Worm (Caenorhabditis elegans) whole organism, young adult: ENCODE results near the gene edg-1.
A peak's percentile ranks its signal among the peaks of the same experiment; 100 is the strongest.

Experiments used
- B0035.1 ChIP-seq: sonication (generic microtip); optimal IDR thresholded peaks from 2 replicates; lab custom pipeline; 2016; ENCODE audit warnings: missing genetic modification characterization, mild to moderate bottlenecking, missing compliant biosample characterization, missing genotype, missing genetic modification reagents
- B0336.3 ChIP-seq: fragments of 200-800 bp; sonication (Bioruptor generic); IDR thresholded peaks from 2 replicates; pipeline ENCODE4 v1.3.6; 2022; ENCODE audit warnings: missing genetic modification characterization, missing compliant biosample characterization
- C17E4.6 ChIP-seq: fragments of 200-800 bp; sonication (Bioruptor generic); IDR thresholded peaks from 2 replicates; pipeline ENCODE4 v1.3.6; 2022; ENCODE audit warnings: missing genetic modification reagents, missing genetic modification characterization, missing compliant biosample characterization
- F22D6.2 ChIP-seq: sonication (generic microtip); optimal IDR thresholded peaks from 2 replicates; lab custom pipeline; 2016; ENCODE audit warnings: mild to moderate bottlenecking, missing genetic modification characterization, missing compliant biosample characterization
- F55B11.4 ChIP-seq: sonication (generic microtip); optimal IDR thresholded peaks from 2 replicates; lab custom pipeline; 2016; ENCODE audit warnings: missing compliant biosample characterization, missing genetic modification characterization, borderline replicate concordance; ENCODE audit not compliant: insufficient read depth
- F57C9.4 ChIP-seq: sonication (generic microtip); optimal IDR thresholded peaks from 2 replicates; lab custom pipeline; 2017; ENCODE audit warnings: mild to moderate bottlenecking, missing genetic modification characterization, missing compliant biosample characterization
- K11D2.4 ChIP-seq: fragments of 200-800 bp; sonication (Bioruptor generic); IDR thresholded peaks from 2 replicates; pipeline ENCODE4 v1.3.6; 2022; ENCODE audit warnings: missing genetic modification reagents, missing genetic modification characterization, missing compliant biosample characterization
- K12H6.12 ChIP-seq: fragments of 200-800 bp; sonication (Bioruptor generic); optimal IDR thresholded peaks from 2 replicates; lab custom pipeline; 2018; ENCODE audit warnings: mild to moderate bottlenecking, missing genetic modification characterization, missing compliant biosample characterization
- T26A5.8 ChIP-seq: sonication (generic microtip); optimal IDR thresholded peaks from 2 replicates; lab custom pipeline; 2016; ENCODE audit warnings: missing genetic modification characterization, missing compliant biosample characterization
- Y53F4B.3 ChIP-seq: fragments of 200-800 bp; sonication (Bioruptor generic); IDR thresholded peaks from 2 replicates; pipeline ENCODE4 v1.3.6; 2022; ENCODE audit warnings: missing genetic modification reagents, missing genetic modification characterization, missing compliant biosample characterization
- Y53G8AR.9 ChIP-seq: fragments of 200-800 bp; sonication (Bioruptor generic); conservative IDR thresholded peaks from 2 replicates; pipeline ENCODE4 v1.3.6; 2022; ENCODE audit warnings: missing genetic modification reagents, missing genetic modification characterization, missing compliant biosample characterization
- aptf-2 ChIP-seq: fragments of 200-800 bp; sonication (Bioruptor generic); conservative IDR thresholded peaks from 2 replicates; pipeline ENCODE4 v1.3.6; 2022; ENCODE audit warnings: missing genetic modification reagents, missing genetic modification characterization, missing compliant biosample characterization
- atf-7 ChIP-seq: sonication (generic microtip); optimal IDR thresholded peaks from 2 replicates; lab custom pipeline; 2017; ENCODE audit warnings: mild to moderate bottlenecking, missing genetic modification characterization, missing compliant biosample characterization
- cebp-2 ChIP-seq: fragments of 200-800 bp; sonication (Bioruptor generic); IDR thresholded peaks from 2 replicates; pipeline ENCODE4 v1.3.6; 2022; ENCODE audit warnings: missing genetic modification characterization, missing compliant biosample characterization
- ceh-100 ChIP-seq: fragments of 200-800 bp; sonication (Bioruptor generic); IDR thresholded peaks from 2 replicates; pipeline ENCODE4 v1.3.6; 2022; ENCODE audit warnings: missing genetic modification reagents, missing genetic modification characterization, missing compliant biosample characterization
- ceh-27 ChIP-seq: fragments of 200-800 bp; sonication (Bioruptor generic); optimal IDR thresholded peaks from 2 replicates; lab custom pipeline; 2018; ENCODE audit warnings: mild to moderate bottlenecking, missing genetic modification characterization, moderate library complexity, missing compliant biosample characterization
- ceh-58 ChIP-seq: fragments of 200-800 bp; sonication (Bioruptor generic); IDR thresholded peaks from 2 replicates; pipeline ENCODE4 v1.3.6; 2022; ENCODE audit warnings: missing genetic modification characterization, missing compliant biosample characterization
- ceh-79 ChIP-seq: sonication (generic microtip); optimal IDR thresholded peaks from 2 replicates; lab custom pipeline; 2017; ENCODE audit warnings: mild to moderate bottlenecking, missing genetic modification characterization, missing compliant biosample characterization
- dpl-1 ChIP-seq: fragments of 150-350 bp; optimal IDR thresholded peaks from 2 replicates; lab custom pipeline; 2014; ENCODE audit warnings: missing biosample characterization, missing genetic modification reagents, missing genetic modification characterization
- egl-18 ChIP-seq: fragments of 200-800 bp; sonication (Bioruptor generic); IDR thresholded peaks from 2 replicates; pipeline ENCODE4 v1.3.6; 2022; ENCODE audit warnings: missing genetic modification reagents, missing genetic modification characterization, missing compliant biosample characterization
- ets-4 ChIP-seq: fragments of 200-800 bp; sonication (Bioruptor generic); optimal IDR thresholded peaks from 2 replicates; lab custom pipeline; 2018; ENCODE audit warnings: mild to moderate bottlenecking, missing genetic modification characterization, missing compliant biosample characterization
- fkh-3 ChIP-seq: sonication (generic microtip); optimal IDR thresholded peaks from 2 replicates; lab custom pipeline; 2016; ENCODE audit warnings: mild to moderate bottlenecking, missing genetic modification characterization, missing compliant biosample characterization
- him-1 ChIP-seq: sonication (generic microtip); optimal IDR thresholded peaks from 2 replicates; lab custom pipeline; 2016; ENCODE audit warnings: missing genotype, missing genetic modification reagents, missing genetic modification characterization, missing compliant biosample characterization
- hlh-26 ChIP-seq: fragments of 200-800 bp; sonication (Bioruptor generic); conservative IDR thresholded peaks from 2 replicates; pipeline ENCODE4 v1.3.6; 2022; ENCODE audit warnings: missing genetic modification reagents, missing genetic modification characterization, missing compliant biosample characterization
- hmg-20 ChIP-seq: fragments of 200-800 bp; sonication (Bioruptor generic); IDR thresholded peaks from 2 replicates; pipeline ENCODE4 v1.3.6; 2022; ENCODE audit warnings: missing genetic modification reagents, missing genetic modification characterization, missing compliant biosample characterization
- lag-1 ChIP-seq: fragments of 200-800 bp; sonication (Bioruptor generic); IDR thresholded peaks from 2 replicates; pipeline ENCODE4 v1.3.6; 2022; ENCODE audit warnings: missing genetic modification reagents, missing genetic modification characterization, missing compliant biosample characterization
- let-526 ChIP-seq: fragments of 200-800 bp; sonication (Bioruptor generic); IDR thresholded peaks from 2 replicates; pipeline ENCODE4 v1.3.6; 2022; ENCODE audit warnings: missing genetic modification reagents, missing genetic modification characterization, missing compliant biosample characterization
- lin-35 ChIP-seq, 3 experiments: fragments of 150-350 bp in 2 of 3; sonication (generic microtip) in 1 of 3; optimal IDR thresholded peaks; 2 replicates each; lab custom pipeline; 2014 to 2018; ENCODE audit warnings: missing biosample characterization in 3 of 3, missing genetic modification characterization in 3 of 3, missing genetic modification reagents in 3 of 3
- lsl-1 ChIP-seq: fragments of 200-800 bp; sonication (Bioruptor generic); optimal IDR thresholded peaks from 2 replicates; lab custom pipeline; 2018; ENCODE audit warnings: mild to moderate bottlenecking, missing genetic modification characterization, moderate library complexity, missing compliant biosample characterization
- madf-10 ChIP-seq: sonication (generic microtip); optimal IDR thresholded peaks from 2 replicates; lab custom pipeline; 2016; ENCODE audit warnings: mild to moderate bottlenecking, missing genetic modification characterization, missing compliant biosample characterization
- madf-6 ChIP-seq: fragments of 200-800 bp; sonication (Bioruptor generic); IDR thresholded peaks from 2 replicates; pipeline ENCODE4 v1.3.6; 2022; ENCODE audit warnings: missing genetic modification reagents, missing genetic modification characterization, missing compliant biosample characterization
- madf-8 ChIP-seq: fragments of 200-800 bp; sonication (Bioruptor generic); conservative IDR thresholded peaks from 2 replicates; pipeline ENCODE4 v1.3.6; 2022; ENCODE audit warnings: missing genetic modification reagents, missing genetic modification characterization, missing compliant biosample characterization
- mes-4 ChIP-seq: sonication (generic microtip); optimal IDR thresholded peaks from 2 replicates; lab custom pipeline; 2016; ENCODE audit warnings: missing genotype, missing genetic modification characterization, missing compliant biosample characterization
- nfya-2 ChIP-seq: fragments of 200-800 bp; sonication (Bioruptor generic); IDR thresholded peaks from 2 replicates; pipeline ENCODE4 v1.3.6; 2022; ENCODE audit warnings: missing genetic modification reagents, missing genetic modification characterization, missing compliant biosample characterization
- pbrm-1 ChIP-seq: fragments of 200-800 bp; sonication (Bioruptor generic); IDR thresholded peaks from 2 replicates; pipeline ENCODE4 v1.3.6; 2022; ENCODE audit warnings: missing genetic modification reagents, missing genetic modification characterization, missing compliant biosample characterization
- pha-4 ChIP-seq: fragments of 150-350 bp; sonication (generic microtip); optimal IDR thresholded peaks from 2 replicates; lab custom pipeline; 2014; ENCODE audit warnings: missing biosample characterization, missing genetic modification reagents, missing genetic modification characterization
- rec-8 ChIP-seq, 2 experiments: sonication (generic microtip); optimal IDR thresholded peaks; 2 replicates each; lab custom pipeline; 2016; ENCODE audit warnings: mild to moderate bottlenecking in 2 of 2, missing genetic modification characterization in 2 of 2, missing genetic modification reagents in 2 of 2, missing genotype in 2 of 2, missing biosample characterization in 1 of 2, missing compliant biosample characterization in 1 of 2, moderate library complexity in 1 of 2
- rpc-1 ChIP-seq, 2 experiments: fragments of 150-350 bp in 1 of 2; sonication (generic microtip) in 1 of 2; optimal IDR thresholded peaks; 2 replicates each; lab custom pipeline; 2014 to 2018; ENCODE audit warnings: missing biosample characterization in 1 of 2, missing genetic modification characterization in 1 of 2, missing genetic modification reagents in 1 of 2, missing genotype in 1 of 2
- sdz-38 ChIP-seq: sonication (generic microtip); optimal IDR thresholded peaks from 2 replicates; lab custom pipeline; 2016; ENCODE audit warnings: missing genotype, missing genetic modification characterization, missing compliant biosample characterization
- sea-2 ChIP-seq: fragments of 200-800 bp; sonication (Bioruptor generic); IDR thresholded peaks from 2 replicates; pipeline ENCODE4 v1.3.6; 2022; ENCODE audit warnings: missing genetic modification characterization, missing compliant biosample characterization
- snpc-1.1 ChIP-seq: sonication (generic microtip); optimal IDR thresholded peaks from 2 replicates; lab custom pipeline; 2017; ENCODE audit warnings: missing genetic modification characterization, mild to moderate bottlenecking, missing compliant biosample characterization, antibody characterized with exemption, moderate library complexity, missing genotype, missing genetic modification reagents; ENCODE audit not compliant: insufficient read depth
- snpc-1.3 ChIP-seq: sonication (generic microtip); optimal IDR thresholded peaks from 2 replicates; lab custom pipeline; 2017; ENCODE audit warnings: missing genetic modification characterization, mild to moderate bottlenecking, missing compliant biosample characterization, antibody characterized with exemption, moderate library complexity, missing genotype, missing genetic modification reagents; ENCODE audit not compliant: insufficient read depth
- somi-1 ChIP-seq: fragments of 200-800 bp; sonication (Bioruptor generic); optimal IDR thresholded peaks from 2 replicates; lab custom pipeline; 2018; ENCODE audit warnings: mild to moderate bottlenecking, missing genetic modification characterization, missing compliant biosample characterization
- sptf-2 ChIP-seq: fragments of 200-800 bp; sonication (Bioruptor generic); optimal IDR thresholded peaks from 2 replicates; lab custom pipeline; 2018; ENCODE audit warnings: mild to moderate bottlenecking, missing genetic modification characterization, missing compliant biosample characterization
- tbp1 ChIP-seq: fragments of 200-800 bp; sonication (Bioruptor generic); optimal IDR thresholded peaks from 2 replicates; lab custom pipeline; 2018; ENCODE audit warnings: mild to moderate bottlenecking, missing genetic modification characterization, missing compliant biosample characterization
- unc-130 ChIP-seq: sonication (generic microtip); optimal IDR thresholded peaks from 2 replicates; lab custom pipeline; 2016; ENCODE audit warnings: missing genetic modification reagents, missing genetic modification characterization, missing compliant biosample characterization
- zim-3 ChIP-seq: sonication (generic microtip); optimal IDR thresholded peaks from 2 replicates; lab custom pipeline; 2017; ENCODE audit warnings: mild to moderate bottlenecking, missing genetic modification characterization, moderate library complexity, missing compliant biosample characterization
- ztf-22 ChIP-seq: fragments of 200-800 bp; sonication (Bioruptor generic); optimal IDR thresholded peaks from 2 replicates; lab custom pipeline; 2018; ENCODE audit warnings: mild to moderate bottlenecking, missing genetic modification characterization, moderate library complexity, missing compliant biosample characterization
- ztf-28 ChIP-seq: fragments of 200-800 bp; sonication (Bioruptor generic); IDR thresholded peaks from 2 replicates; pipeline ENCODE4 v1.3.6; 2022; ENCODE audit warnings: missing genetic modification reagents, missing genetic modification characterization, missing compliant biosample characterization

The edg-1 gene

DNA sequence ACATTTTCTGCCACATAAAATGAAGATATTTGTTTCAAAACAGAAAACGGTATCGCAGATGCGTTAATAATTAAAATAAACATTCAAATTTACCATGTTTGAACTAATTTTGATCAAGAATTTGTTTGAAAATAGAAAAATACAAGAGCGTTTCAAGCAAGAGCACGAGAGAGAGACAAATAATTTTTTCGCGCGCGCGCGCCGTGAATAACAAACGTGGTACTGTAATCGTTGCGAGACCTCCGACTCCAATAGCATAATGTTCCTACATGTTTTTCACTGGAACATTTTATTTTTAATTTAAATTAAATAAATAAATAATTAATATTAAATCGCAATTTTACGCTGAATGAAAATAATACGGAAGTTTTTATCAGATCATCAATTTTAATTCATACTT lies 16.4 kb downstream of the edg-1 start, which contains the start of gene F54E12.2 (continued):
- TF ChIP-seq Y53F4B.3 (peak; percentile 45; the same call in 1 of the 2 replicates), dpl-1 (peak; percentile 94), unc-130 (GFP tag; lab: Kevin White, UChicago) (peak; percentile 90), him-1 (no peak), C17E4.6 (GFP tag; lab: Robert Waterston, UW) (peak; percentile 65; the same call in 1 of the 2 replicates), snpc-1.3 (tag; lab: Kevin White, UChicago) (peak; percentile 88), egl-18 (GFP tag; lab: Robert Waterston, UW) (no peak), mes-4 (tag; lab: Kevin White, UChicago) (no peak), hmg-20 (GFP tag; lab: Robert Waterston, UW) (no peak), ztf-28 (peak; percentile 82; the same call in 1 of the 2 replicates), lin-35 (GFP tag; optimal IDR thresholded peaks at IDR 0.05; lab: Kevin White, UChicago) (peak in 1 of 3 experiments; percentile 75), K11D2.4 (GFP tag; lab: Robert Waterston, UW) (no peak), ceh-79 (tag; lab: Kevin White, UChicago) (no peak), madf-10 (no peak), aptf-2 (GFP tag; lab: Robert Waterston, UW) (0 out of 2 replicates have a peak, but pooled peaks have one; percentile 48), atf-7 (no peak), ztf-22 (GFP tag; lab: Kevin White, UChicago) (no peak), hlh-26 (GFP tag; lab: Robert Waterston, UW) (no peak), madf-8 (GFP tag; lab: Robert Waterston, UW) (peak; percentile 96), tbp1 (GFP tag; lab: Kevin White, UChicago) (peak; percentile 68), K12H6.12 (no peak), F55B11.4 (tag; lab: Kevin White, UChicago) (no peak), T26A5.8 (tag; lab: Kevin White, UChicago) (no peak), sptf-2 (GFP tag; lab: Kevin White, UChicago) (no peak), B0035.1 (tag; lab: Kevin White, UChicago) (no peak), sea-2 (GFP tag; lab: Robert Waterston, UW) (no peak), lag-1 (no peak), cebp-2 (no peak), ceh-27 (no peak), let-526 (GFP tag; lab: Robert Waterston, UW) (no peak), ets-4 (GFP tag; lab: Kevin White, UChicago) (no peak), rec-8 (tag; optimal IDR thresholded peaks at IDR 0.05; lab: Kevin White, UChicago) (no peak), pbrm-1 (peak; percentile 78), snpc-1.1 (tag; lab: Kevin White, UChicago) (peak; percentile 56), somi-1 (GFP tag; lab: Kevin White, UChicago) (no peak), rpc-1 (optimal IDR thresholded peaks at IDR 0.05; lab: Kevin White, UChicago) (no peak), rpc-1 (tag; optimal IDR thresholded peaks at IDR 0.05; lab: Kevin White, UChicago) (no peak), F57C9.4 (no peak), Y53G8AR.9 (GFP tag; lab: Robert Waterston, UW) (peak; percentile 86), ceh-100 (peak; percentile 45; the same call in 1 of the 2 replicates), pha-4 (tag; lab: Kevin White, UChicago) (no peak), fkh-3 (tag; lab: Kevin White, UChicago) (no peak), nfya-2 (no peak), lsl-1 (GFP tag; lab: Kevin White, UChicago) (peak; percentile 97), zim-3 (no peak), B0336.3 (GFP tag; lab: Robert Waterston, UW) (no peak), ceh-58 (GFP tag; lab: Robert Waterston, UW) (no peak), madf-6 (peak; percentile 99), F22D6.2 (no peak), sdz-38 (no peak)
